Fruit fly (Drosophila melanogaster) whole organism, wandering third instar larva: Measurements from ENCODE around the gene msd5.

Experiments used
- Abd-B ChIP-seq: fragments of >200 bp; optimal IDR thresholded peaks from 2 replicates; lab custom pipeline; 2017; ENCODE audit warnings: missing biosample characterization, missing genetic modification characterization
- CG32264 ChIP-seq: fragments of 200-800 bp; sonication (Bioruptor generic); optimal IDR thresholded peaks from 2 replicates; lab custom pipeline; 2016; ENCODE audit warnings: missing biosample characterization, missing genetic modification characterization
- CG9705 ChIP-seq: fragments of 200-800 bp; sonication (Bioruptor generic); optimal IDR thresholded peaks from 2 replicates; lab custom pipeline; 2018; ENCODE audit warnings: missing biosample characterization, mild to moderate bottlenecking, missing genetic modification characterization
- Dif ChIP-seq: fragments of 200-275, 200-300 bp; sonication (Bioruptor generic); optimal IDR thresholded peaks from 2 replicates; lab custom pipeline; 2018; ENCODE audit warnings: missing biosample characterization, missing genetic modification characterization; ENCODE audit not compliant: partially characterized antibody
- HLH106 ChIP-seq: fragments of 200-800 bp; optimal IDR thresholded peaks from 3 replicates; lab custom pipeline; 2019; ENCODE audit warnings: missing biosample characterization, mild to moderate bottlenecking, missing genetic modification characterization, moderate library complexity
- Hnf4 ChIP-seq: fragments of 200-800 bp; sonication (Bioruptor generic); optimal IDR thresholded peaks from 2 replicates; lab custom pipeline; 2016; ENCODE audit warnings: missing biosample characterization, mild to moderate bottlenecking, missing genetic modification characterization
- Hr78 ChIP-seq: fragments of >200 bp; optimal IDR thresholded peaks from 2 replicates; lab custom pipeline; 2017; ENCODE audit warnings: missing biosample characterization, missing genetic modification characterization
- Jra ChIP-seq: sonication (Bioruptor generic); optimal IDR thresholded peaks from 2 replicates; lab custom pipeline; 2016; ENCODE audit warnings: missing biosample characterization, missing genetic modification characterization
- Mio ChIP-seq: sonication (Bioruptor generic); optimal IDR thresholded peaks from 2 replicates; lab custom pipeline; 2016; ENCODE audit warnings: missing biosample characterization, missing genetic modification characterization
- N ChIP-seq: fragments of >200 bp; optimal IDR thresholded peaks from 2 replicates; lab custom pipeline; 2018; ENCODE audit warnings: missing biosample characterization, missing external identifiers, missing genetic modification characterization
- OdsH ChIP-seq: fragments of 200-800 bp; sonication (Bioruptor generic); optimal IDR thresholded peaks from 2 replicates; lab custom pipeline; 2016; ENCODE audit warnings: missing biosample characterization, mild to moderate bottlenecking, missing genetic modification characterization
- Rel ChIP-seq, 2 experiments: fragments of 200-800 bp; sonication (Bioruptor generic) in 1 of 2; optimal IDR thresholded peaks; 2 replicates in 1 of 2; 3 replicates in 1 of 2; lab custom pipeline; 2016 to 2019; ENCODE audit warnings: mild to moderate bottlenecking in 2 of 2, missing biosample characterization in 2 of 2, missing genetic modification characterization in 2 of 2, moderate library complexity in 1 of 2
- Sp1 ChIP-seq: fragments of 200-800 bp; sonication (Bioruptor generic); optimal IDR thresholded peaks from 3 replicates; lab custom pipeline; 2019; ENCODE audit warnings: missing biosample characterization, mild to moderate bottlenecking, missing genetic modification characterization, moderate library complexity
- Vsx2 ChIP-seq: fragments of 200-300, 225-300 bp; sonication (Bioruptor generic); optimal IDR thresholded peaks from 2 replicates; lab custom pipeline; 2018; ENCODE audit warnings: missing biosample characterization, missing genetic modification characterization; ENCODE audit not compliant: partially characterized antibody
- br ChIP-seq: fragments of 200-800 bp; sonication (Bioruptor generic); optimal IDR thresholded peaks from 2 replicates; lab custom pipeline; 2016; ENCODE audit warnings: missing biosample characterization, missing genetic modification characterization
- brk ChIP-seq: fragments of 200-800 bp; sonication (Bioruptor generic); optimal IDR thresholded peaks from 2 replicates; lab custom pipeline; 2016; ENCODE audit warnings: missing biosample characterization, mild to moderate bottlenecking, missing genetic modification characterization
- dl ChIP-seq, 2 experiments: fragments of 175-275, 200-275 bp in 1 of 2; fragments of 200-275 bp in 1 of 2; sonication (Bioruptor generic); optimal IDR thresholded peaks; lab custom pipeline; 2018; ENCODE audit warnings: mild to moderate bottlenecking in 2 of 2, missing biosample characterization in 2 of 2, missing genetic modification characterization in 2 of 2, moderate library complexity in 2 of 2; ENCODE audit not compliant: partially characterized antibody in 2 of 2, insufficient read depth in 1 of 2
- dmrt93B ChIP-seq: fragments of 200-800 bp; sonication (Bioruptor generic); optimal IDR thresholded peaks from 2 replicates; lab custom pipeline; 2018; ENCODE audit warnings: missing biosample characterization, mild to moderate bottlenecking, missing genetic modification characterization
- ey ChIP-seq: fragments of 200-800 bp; sonication (Bioruptor generic); optimal IDR thresholded peaks from 2 replicates; lab custom pipeline; 2016; ENCODE audit warnings: missing biosample characterization, missing genetic modification characterization
- foxo ChIP-seq, 2 experiments: fragments of 200-800 bp; sonication (Bioruptor generic); optimal IDR thresholded peaks; 2 replicates in 1 of 2; 3 replicates in 1 of 2; lab custom pipeline; 2016 to 2017; ENCODE audit warnings: missing biosample characterization in 2 of 2, missing genetic modification characterization in 2 of 2
- fru ChIP-seq: fragments of 200-800 bp; sonication (Bioruptor generic); optimal IDR thresholded peaks from 3 replicates; lab custom pipeline; 2016; ENCODE audit warnings: missing biosample characterization, mild to moderate bottlenecking, missing genetic modification characterization
- h ChIP-seq: fragments of 200-800 bp; sonication (Bioruptor generic); optimal IDR thresholded peaks from 3 replicates; lab custom pipeline; 2016; ENCODE audit warnings: missing biosample characterization, mild to moderate bottlenecking, missing genetic modification characterization
- jim ChIP-seq: fragments of 175-275, 200-325 bp; sonication (Bioruptor generic); optimal IDR thresholded peaks from 2 replicates; lab custom pipeline; 2016; ENCODE audit warnings: missing biosample characterization, mild to moderate bottlenecking, missing genetic modification characterization
- lola ChIP-seq: fragments of >200 bp; optimal IDR thresholded peaks from 2 replicates; lab custom pipeline; 2017; ENCODE audit warnings: missing biosample characterization, missing genetic modification characterization
- pan ChIP-seq: fragments of >200 bp; optimal IDR thresholded peaks from 2 replicates; lab custom pipeline; 2017
- psq ChIP-seq: fragments of 200-800 bp; sonication (Bioruptor generic); optimal IDR thresholded peaks from 3 replicates; lab custom pipeline; 2017; ENCODE audit warnings: missing biosample characterization, mild to moderate bottlenecking, missing genetic modification characterization, moderate library complexity
- rgr ChIP-seq: fragments of 200-800 bp; sonication (Bioruptor generic); optimal IDR thresholded peaks from 3 replicates; lab custom pipeline; 2016; ENCODE audit warnings: missing biosample characterization, mild to moderate bottlenecking, missing genetic modification characterization
- sage ChIP-seq: fragments of 200-800 bp; sonication (Bioruptor generic); optimal IDR thresholded peaks from 2 replicates; lab custom pipeline; 2016; ENCODE audit warnings: missing biosample characterization, mild to moderate bottlenecking, missing genetic modification characterization
- sv ChIP-seq: fragments of 200-800 bp; sonication (Bioruptor generic); optimal IDR thresholded peaks from 3 replicates; lab custom pipeline; 2016; ENCODE audit warnings: missing biosample characterization, missing genetic modification characterization
- tai ChIP-seq: sonication (Bioruptor generic); optimal IDR thresholded peaks from 2 replicates; lab custom pipeline; 2016; ENCODE audit warnings: missing biosample characterization, missing genetic modification characterization
- usp ChIP-seq: fragments of >200 bp; optimal IDR thresholded peaks from 2 replicates; lab custom pipeline; 2017; ENCODE audit warnings: missing biosample characterization, missing genetic modification characterization
- woc ChIP-seq: sonication (Bioruptor generic); optimal IDR thresholded peaks from 2 replicates; lab custom pipeline; 2016; ENCODE audit warnings: missing biosample characterization, mild to moderate bottlenecking, missing genetic modification characterization

The msd5 gene

DNA sequence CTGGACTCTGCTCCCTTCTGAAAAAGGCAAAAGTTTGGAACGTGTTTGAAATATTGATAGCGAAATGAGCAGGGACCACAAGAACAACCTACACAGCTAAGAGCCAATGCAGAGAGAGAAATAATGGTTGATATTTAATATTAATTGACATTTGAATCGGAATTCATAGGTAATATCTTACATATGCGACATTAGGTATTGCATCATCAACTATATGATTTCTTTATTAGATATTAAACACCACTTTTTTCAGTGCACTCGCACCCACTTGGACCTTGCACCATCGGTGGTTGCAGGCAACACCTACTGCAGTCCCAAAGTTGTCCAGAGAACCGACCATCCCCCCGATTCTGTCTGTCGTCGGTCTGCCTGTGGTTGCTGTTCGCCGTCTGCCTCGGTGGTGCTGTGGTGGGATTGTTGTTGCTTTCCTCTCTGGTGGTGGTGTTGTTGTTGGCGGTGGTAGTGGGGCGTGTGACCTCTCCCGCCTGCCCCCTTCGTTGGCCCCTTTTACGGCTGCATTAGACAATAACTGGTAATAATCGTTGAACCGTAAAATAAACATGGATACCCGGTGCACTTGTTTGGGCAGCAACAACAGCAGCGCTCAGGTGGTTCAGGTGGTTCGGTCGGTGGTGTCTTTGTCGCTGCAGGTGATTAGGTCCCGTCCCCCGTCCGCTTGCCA is 46.1 kb upstream of the msd5 start (continued):
- peak; percentile 81 for TF ChIP-seq fru (GFP tag; lab: Kevin White, UChicago)
- no peak for TF ChIP-seq Rel (GFP tag; optimal IDR thresholded peaks at IDR 0.05; lab: Kevin White, UChicago)
- TF ChIP-seq Rel (tag; optimal IDR thresholded peaks at IDR 0.05; lab: Kevin White, UChicago) = no peak

DNA sequence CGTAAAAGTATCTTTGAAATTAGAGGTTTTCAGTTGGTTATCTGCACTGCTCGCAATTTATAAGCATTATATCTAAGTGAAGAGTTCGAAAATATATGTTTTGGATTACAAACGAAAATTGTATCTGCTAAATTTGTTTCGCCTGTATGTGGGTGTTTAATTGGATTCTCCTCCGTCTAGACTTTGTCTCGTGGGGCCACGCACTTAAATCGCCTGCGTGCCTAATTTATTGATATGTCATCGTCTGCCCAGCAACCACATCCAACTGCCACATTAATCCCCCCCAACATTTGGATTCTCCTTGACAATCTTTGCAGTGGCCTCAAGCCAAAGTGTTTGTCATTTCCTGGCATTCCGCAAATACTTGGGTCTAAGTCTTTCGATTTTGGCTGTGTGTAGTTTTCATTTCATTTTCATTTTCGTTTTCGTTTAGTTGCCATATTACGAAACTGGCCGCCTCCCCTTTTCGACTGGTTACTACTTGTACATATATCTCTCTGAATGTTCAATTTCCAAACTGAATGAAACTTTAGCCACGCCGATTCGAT is 45.2 kb upstream of the msd5 start:
- no peak for TF ChIP-seq OdsH
- TF ChIP-seq CG9705 (GFP tag; lab: Kevin White, UChicago) = no peak
- no peak for TF ChIP-seq jim
- TF ChIP-seq tai = no peak
- TF ChIP-seq sv = no peak
- TF ChIP-seq N (GFP tag; lab: Kevin White, UChicago) = no peak

DNA sequence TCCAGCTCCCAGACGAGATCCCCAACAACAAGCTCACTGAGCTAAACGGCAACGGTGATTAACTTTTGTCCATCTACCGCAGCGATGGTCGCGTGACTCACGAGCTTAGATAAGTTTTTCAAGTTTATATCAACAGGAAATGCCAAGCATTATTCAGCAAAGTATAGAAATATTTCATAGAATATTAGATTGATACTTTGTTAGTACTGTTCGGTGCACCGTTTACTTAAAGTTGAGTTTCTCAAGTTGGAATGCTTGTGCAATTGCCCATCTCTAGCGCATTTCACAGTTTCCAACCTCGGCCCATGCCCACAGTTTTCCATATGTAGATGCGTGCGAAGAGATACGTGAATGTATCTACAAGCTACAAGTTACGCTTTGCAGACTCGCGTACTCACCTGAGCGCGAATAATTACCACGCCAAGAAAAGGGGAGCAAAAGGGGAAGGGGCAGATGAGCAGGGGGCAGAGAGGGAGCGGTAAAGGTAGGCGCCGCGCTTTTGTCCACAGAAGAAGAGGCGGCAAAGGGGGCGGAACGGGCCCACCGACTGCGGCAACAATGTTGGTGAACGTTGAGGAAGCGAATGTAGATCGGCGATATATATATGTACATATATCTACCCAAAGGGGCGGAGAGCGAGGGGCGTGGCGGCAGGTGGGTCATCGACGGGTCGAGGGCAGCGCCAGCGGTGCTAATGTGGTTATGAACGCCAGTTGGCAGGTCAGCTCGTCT is 43.2 kb upstream of the msd5 start:
- TF ChIP-seq h (GFP tag; lab: Kevin White, UChicago) (peak; percentile 15), sv (peak; percentile 1), brk (no peak)

DNA sequence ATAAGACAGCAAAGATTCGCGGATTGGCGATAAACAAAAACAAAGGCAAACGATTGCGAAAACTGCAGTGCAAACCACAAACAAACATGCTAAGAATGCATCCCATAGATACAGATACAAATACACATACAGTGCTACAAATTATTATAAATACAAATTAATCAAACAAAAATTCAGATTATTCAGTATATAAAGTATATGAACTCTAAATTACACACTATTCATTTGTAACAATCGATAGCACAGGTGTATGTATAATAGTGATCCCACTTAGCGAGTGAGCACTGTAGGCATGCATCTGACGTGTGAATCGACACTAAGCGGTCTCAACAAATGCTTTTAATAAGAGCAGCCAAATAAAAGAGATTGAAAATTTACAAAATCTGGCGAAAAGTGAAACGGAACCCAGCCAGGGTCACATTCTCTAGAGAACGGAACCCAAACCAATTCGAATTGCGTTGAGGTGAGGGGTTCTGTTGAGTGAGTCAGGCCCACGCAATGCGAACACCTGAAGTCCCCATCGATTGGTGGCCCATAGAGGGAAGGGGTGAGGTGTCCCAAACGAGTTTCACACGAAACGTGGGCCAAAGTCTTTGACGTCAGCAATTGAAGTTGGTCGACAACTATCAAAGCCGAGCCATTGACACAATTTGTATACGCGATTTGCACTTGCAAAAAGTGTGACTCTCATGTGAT is 41.6 kb upstream of the msd5 start:
- TF ChIP-seq foxo (GFP tag; optimal IDR thresholded peaks at IDR 0.05; lab: Kevin White, UChicago) (peak in 1 of 2 experiments; percentile 55), HLH106 (peak; percentile 68), CG9705 (GFP tag; lab: Kevin White, UChicago) (no peak), Sp1 (GFP tag; lab: Kevin White, UChicago) (peak; percentile 47), ey (peak; percentile 42), h (GFP tag; lab: Kevin White, UChicago) (peak; percentile 70), Hnf4 (GFP tag; lab: Kevin White, UChicago) (peak; percentile 5), sage (GFP tag; lab: Kevin White, UChicago) (no peak), psq (peak; percentile 80), Abd-B (GFP tag; lab: Kevin White, UChicago) (no peak), dl (GFP tag; optimal IDR thresholded peaks at IDR 0.05; lab: Kevin White, UChicago; ENCODE audit: insufficient read depth in 1 of 2, partially characterized antibody in 2 of 2) (no peak), woc (GFP tag; lab: Kevin White, UChicago) (peak; percentile 19), rgr (GFP tag; lab: Kevin White, UChicago) (peak; percentile 58), sv (no peak), OdsH (peak; percentile 63), fru (GFP tag; lab: Kevin White, UChicago) (peak; percentile 37)
- TF ChIP-seq, all 38 proteins: peak for 11

DNA sequence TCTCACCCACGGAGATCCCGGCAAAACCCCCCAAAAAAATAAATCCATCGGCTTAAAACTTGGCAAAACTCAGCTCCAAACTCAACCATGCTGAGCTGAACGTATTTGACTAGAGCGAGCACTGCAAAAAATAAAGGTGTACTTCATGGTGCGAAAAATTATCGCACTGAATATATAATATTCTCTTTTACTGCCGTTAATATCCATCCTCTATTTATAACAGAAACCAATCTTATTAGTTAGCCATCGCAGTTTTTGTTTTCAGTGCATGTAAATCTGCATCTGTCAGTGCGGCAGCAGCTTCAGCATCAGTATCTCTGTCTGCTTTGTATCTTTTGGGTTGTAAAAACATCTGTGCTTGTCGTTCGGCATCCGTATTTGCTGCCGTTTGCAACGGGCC is 38.0 kb upstream of the msd5 start:
- TF ChIP-seq fru (GFP tag; lab: Kevin White, UChicago) = peak; percentile 11
- TF ChIP-seq Vsx2 (GFP tag; lab: Kevin White, UChicago) = no peak
- TF ChIP-seq h (GFP tag; lab: Kevin White, UChicago) = peak; percentile 13
- no peak for TF ChIP-seq CG32264 (GFP tag; lab: Kevin White, UChicago)
- TF ChIP-seq sage (GFP tag; lab: Kevin White, UChicago) = no peak
- TF ChIP-seq rgr (GFP tag; lab: Kevin White, UChicago) = peak; percentile 10
- no peak for TF ChIP-seq psq
- no peak for TF ChIP-seq OdsH
- TF ChIP-seq Mio (GFP tag; lab: Kevin White, UChicago) = no peak
- TF ChIP-seq Abd-B (GFP tag; lab: Kevin White, UChicago) = no peak
- no peak for TF ChIP-seq br (GFP tag; lab: Kevin White, UChicago)
- TF ChIP-seq Jra (GFP tag; lab: Kevin White, UChicago) = no peak
- no peak for TF ChIP-seq lola
- peak; percentile 14 for TF ChIP-seq ey
- TF ChIP-seq Hr78 (GFP tag; lab: Kevin White, UChicago) = no peak
- TF ChIP-seq pan (lab: Kevin White, UChicago) = no peak
- TF ChIP-seq usp (GFP tag; lab: Kevin White, UChicago) = no peak
- TF ChIP-seq foxo (GFP tag; optimal IDR thresholded peaks at IDR 0.05; lab: Kevin White, UChicago) = peak in 1 of 2 experiments; percentile 21
- TF ChIP-seq tai = no peak
- no peak for TF ChIP-seq HLH106
- no peak for TF ChIP-seq Dif
- no peak for TF ChIP-seq dmrt93B
- TF ChIP-seq sv = peak; percentile 1
